Worm (Caenorhabditis elegans) whole organism, L1 larva: ENCODE measurements around the gene dnj-23.
A peak's percentile ranks its signal among the peaks of the same experiment; 100 is the strongest.

Experiments used
- C04F5.9 ChIP-seq: sonication (generic microtip); optimal IDR thresholded peaks from 2 replicates; lab custom pipeline; 2016; ENCODE audit warnings: missing genetic modification characterization, missing compliant biosample characterization
- C16A3.4 ChIP-seq: fragments of 150-350 bp; optimal IDR thresholded peaks from 2 replicates; lab custom pipeline; 2014; ENCODE audit warnings: missing biosample characterization, missing genetic modification characterization
- C34B4.2 ChIP-seq: sonication (generic microtip); optimal IDR thresholded peaks from 2 replicates; lab custom pipeline; 2017; ENCODE audit warnings: mild to moderate bottlenecking, missing genetic modification characterization, missing compliant biosample characterization
- F16B12.6 ChIP-seq: fragments of 150-350 bp; optimal IDR thresholded peaks from 2 replicates; lab custom pipeline; 2014; ENCODE audit warnings: missing biosample characterization, missing genetic modification characterization
- aha-1 ChIP-seq: fragments of 150-350 bp; optimal IDR thresholded peaks from 2 replicates; lab custom pipeline; 2014; ENCODE audit warnings: missing biosample characterization, missing genetic modification characterization
- alr-1 ChIP-seq: fragments of 200-800 bp; sonication (Bioruptor generic); optimal IDR thresholded peaks from 2 replicates; lab custom pipeline; 2018; ENCODE audit warnings: borderline replicate concordance, mild to moderate bottlenecking, missing genetic modification characterization, missing compliant biosample characterization
- aly-2 ChIP-seq: fragments of 150-350 bp; optimal IDR thresholded peaks from 2 replicates; lab custom pipeline; 2014; ENCODE audit warnings: missing biosample characterization, missing genetic modification characterization
- ama-1 ChIP-seq: fragments of 150-350 bp; optimal IDR thresholded peaks from 2 replicates; lab custom pipeline; 2014
- blmp-1 ChIP-seq: fragments of 150-350 bp; optimal IDR thresholded peaks from 2 replicates; lab custom pipeline; 2014; ENCODE audit warnings: missing biosample characterization, missing genetic modification characterization
- ceh-8 ChIP-seq: fragments of 200-800 bp; sonication (Bioruptor generic); optimal IDR thresholded peaks from 2 replicates; lab custom pipeline; 2018; ENCODE audit warnings: mild to moderate bottlenecking, missing genetic modification characterization, moderate library complexity, missing compliant biosample characterization
- ceh-82 ChIP-seq, 3 experiments: fragments of 150-350 bp in 1 of 3; sonication (generic microtip) in 2 of 3; optimal IDR thresholded peaks; 2 replicates each; lab custom pipeline; 2014 to 2017; ENCODE audit warnings: missing biosample characterization in 3 of 3, missing genetic modification characterization in 3 of 3
- ces-1 ChIP-seq: fragments of 150-350 bp; optimal IDR thresholded peaks from 2 replicates; lab custom pipeline; 2014; ENCODE audit warnings: missing biosample characterization, missing genetic modification reagents, missing genetic modification characterization
- dpl-1 ChIP-seq, 3 experiments: fragments of 150-350 bp in 2 of 3; sonication (generic microtip) in 1 of 3; optimal IDR thresholded peaks; 2 replicates each; lab custom pipeline; 2014 to 2017; ENCODE audit warnings: missing biosample characterization in 3 of 3, missing genetic modification characterization in 3 of 3, missing genetic modification reagents in 3 of 3
- dsc-1 ChIP-seq: sonication (generic microtip); optimal IDR thresholded peaks from 2 replicates; lab custom pipeline; 2016; ENCODE audit warnings: mild to moderate bottlenecking, missing genetic modification characterization, missing compliant biosample characterization
- egl-13 ChIP-seq: sonication (generic microtip); optimal IDR thresholded peaks from 2 replicates; lab custom pipeline; 2016; ENCODE audit warnings: missing genotype, missing genetic modification reagents, missing genetic modification characterization, missing compliant biosample characterization
- elt-3 ChIP-seq, 6 experiments: fragments of 150-350 bp in 1 of 6; sonication (generic microtip); optimal IDR thresholded peaks; 2 replicates each; lab custom pipeline; 2017 to 2018; ENCODE audit warnings: missing biosample characterization in 6 of 6, missing genetic modification characterization in 6 of 6, inconsistent platforms in 1 of 6
- fkh-10 ChIP-seq: sonication (generic microtip); optimal IDR thresholded peaks from 2 replicates; lab custom pipeline; 2017; ENCODE audit warnings: missing biosample characterization, missing genetic modification reagents, missing genetic modification characterization
- fos-1 ChIP-seq: fragments of 150-350 bp; optimal IDR thresholded peaks from 2 replicates; lab custom pipeline; 2014; ENCODE audit warnings: missing biosample characterization, missing genetic modification characterization
- grh-1 ChIP-seq: fragments of 200-800 bp; sonication (Bioruptor generic); IDR thresholded peaks from 2 replicates; pipeline ENCODE4 v1.3.6; 2022; ENCODE audit warnings: missing genetic modification reagents, missing genetic modification characterization, missing compliant biosample characterization
- hlh-17 ChIP-seq: fragments of 200-800 bp; sonication (Bioruptor generic); optimal IDR thresholded peaks from 2 replicates; lab custom pipeline; 2018; ENCODE audit warnings: missing genetic modification characterization, mild to moderate bottlenecking, missing compliant biosample characterization, moderate library complexity, borderline replicate concordance
- hlh-4 ChIP-seq: sonication (generic microtip); optimal IDR thresholded peaks from 2 replicates; lab custom pipeline; 2016; ENCODE audit warnings: mild to moderate bottlenecking, missing genetic modification characterization, missing compliant biosample characterization
- hpl-2 ChIP-seq: fragments of 150-350 bp; optimal IDR thresholded peaks from 2 replicates; lab custom pipeline; 2014; ENCODE audit warnings: missing biosample characterization, missing genetic modification reagents, missing genetic modification characterization
- irx-1 ChIP-seq: sonication (generic microtip); optimal IDR thresholded peaks from 2 replicates; lab custom pipeline; 2016; ENCODE audit warnings: missing genetic modification characterization, missing compliant biosample characterization
- jun-1 ChIP-seq: fragments of 150-350 bp; optimal IDR thresholded peaks from 2 replicates; lab custom pipeline; 2014; ENCODE audit warnings: missing biosample characterization, missing genetic modification reagents, missing genetic modification characterization
- lin-15B ChIP-seq: fragments of 150-350 bp; sonication (generic microtip); optimal IDR thresholded peaks from 3 replicates; lab custom pipeline; 2014; ENCODE audit warnings: missing biosample characterization, missing genetic modification characterization
- lin-35 ChIP-seq, 2 experiments: fragments of 150-350 bp; optimal IDR thresholded peaks; 2 replicates each; lab custom pipeline; 2014; ENCODE audit warnings: missing biosample characterization in 2 of 2, missing genetic modification characterization in 2 of 2, missing genetic modification reagents in 2 of 2
- lin-39 ChIP-seq: fragments of 150-350 bp; optimal IDR thresholded peaks from 2 replicates; lab custom pipeline; 2014; ENCODE audit warnings: missing biosample characterization, missing genetic modification reagents, missing genetic modification characterization
- lsy-2 ChIP-seq, 2 experiments: fragments of 150-350 bp; optimal IDR thresholded peaks; 2 replicates each; lab custom pipeline; 2014; ENCODE audit warnings: missing biosample characterization in 2 of 2, missing genetic modification characterization in 2 of 2
- mdl-1 ChIP-seq, 2 experiments: fragments of 150-350 bp; optimal IDR thresholded peaks; 2 replicates each; lab custom pipeline; 2014 to 2017; ENCODE audit warnings: missing biosample characterization in 2 of 2, missing genetic modification characterization in 2 of 2, inconsistent platforms in 1 of 2
- mep-1 ChIP-seq: fragments of 150-350 bp; optimal IDR thresholded peaks from 2 replicates; lab custom pipeline; 2014; ENCODE audit warnings: missing biosample characterization, missing genetic modification characterization
- nhr-11 ChIP-seq: fragments of 150-350 bp; optimal IDR thresholded peaks from 2 replicates; lab custom pipeline; 2014; ENCODE audit warnings: missing biosample characterization, missing genetic modification characterization
- nhr-20 ChIP-seq: sonication (generic microtip); optimal IDR thresholded peaks from 2 replicates; lab custom pipeline; 2016; ENCODE audit warnings: mild to moderate bottlenecking, missing genetic modification characterization, missing compliant biosample characterization
- nhr-28 ChIP-seq: fragments of 150-350 bp; optimal IDR thresholded peaks from 2 replicates; lab custom pipeline; 2014; ENCODE audit warnings: missing biosample characterization, missing genetic modification characterization
- nhr-71 ChIP-seq: sonication (generic microtip); optimal IDR thresholded peaks from 2 replicates; lab custom pipeline; 2016; ENCODE audit warnings: mild to moderate bottlenecking, missing genetic modification characterization, moderate library complexity, missing compliant biosample characterization
- nhr-76 ChIP-seq: sonication (generic microtip); optimal IDR thresholded peaks from 2 replicates; lab custom pipeline; 2017; ENCODE audit warnings: missing biosample characterization, missing genetic modification characterization
- nhr-84 ChIP-seq: sonication (generic microtip); optimal IDR thresholded peaks from 2 replicates; lab custom pipeline; 2017; ENCODE audit warnings: missing biosample characterization, missing genetic modification characterization
- nhr-85 ChIP-seq: sonication (generic microtip); peaks from one replicate; lab custom pipeline; 2016; ENCODE audit warnings: missing genetic modification characterization, inconsistent platforms, missing compliant biosample characterization
- nhr-90 ChIP-seq: sonication (generic microtip); optimal IDR thresholded peaks from 2 replicates; lab custom pipeline; 2016; ENCODE audit warnings: mild to moderate bottlenecking, missing genetic modification characterization, missing compliant biosample characterization; ENCODE audit not compliant: poor library complexity
- snpc-4 ChIP-seq: fragments of 150-350 bp; optimal IDR thresholded peaks from 2 replicates; lab custom pipeline; 2014; ENCODE audit warnings: missing biosample characterization, missing genetic modification characterization
- snu-23 ChIP-seq: sonication (generic microtip); optimal IDR thresholded peaks from 2 replicates; lab custom pipeline; 2016; ENCODE audit warnings: missing genetic modification characterization, missing compliant biosample characterization
- sptf-1 ChIP-seq: fragments of 150-350 bp; optimal IDR thresholded peaks from 2 replicates; lab custom pipeline; 2014; ENCODE audit warnings: missing biosample characterization, missing genetic modification characterization
- sup-37 ChIP-seq: fragments of 200-800 bp; sonication (Bioruptor generic); optimal IDR thresholded peaks from 2 replicates; lab custom pipeline; 2018; ENCODE audit warnings: mild to moderate bottlenecking, missing genetic modification characterization, missing compliant biosample characterization
- swsn-7 ChIP-seq: sonication (generic microtip); optimal IDR thresholded peaks from 2 replicates; lab custom pipeline; 2016; ENCODE audit warnings: missing genetic modification characterization, missing compliant biosample characterization
- tbx-2 ChIP-seq: sonication (generic microtip); optimal IDR thresholded peaks from 2 replicates; lab custom pipeline; 2016; ENCODE audit warnings: missing genetic modification characterization, missing compliant biosample characterization
- tlp-1 ChIP-seq: fragments of 150-350 bp; optimal IDR thresholded peaks from 2 replicates; lab custom pipeline; 2014; ENCODE audit warnings: missing biosample characterization, missing genetic modification characterization
- unc-130 ChIP-seq: fragments of 150-350 bp; optimal IDR thresholded peaks from 2 replicates; lab custom pipeline; 2017; ENCODE audit warnings: missing biosample characterization, missing genetic modification characterization, inconsistent platforms
- unc-30 ChIP-seq: sonication (generic microtip); optimal IDR thresholded peaks from 2 replicates; lab custom pipeline; 2017; ENCODE audit warnings: missing biosample characterization, missing genetic modification characterization
- unc-62 ChIP-seq: fragments of 150-350 bp; optimal IDR thresholded peaks from 2 replicates; lab custom pipeline; 2014; ENCODE audit warnings: missing biosample characterization, missing genetic modification reagents, missing genetic modification characterization
- vab-15 ChIP-seq: sonication (generic microtip); optimal IDR thresholded peaks from 2 replicates; lab custom pipeline; 2017; ENCODE audit warnings: missing genotype, mild to moderate bottlenecking, missing genetic modification characterization, missing compliant biosample characterization
- xbp-1 ChIP-seq: sonication (generic microtip); optimal IDR thresholded peaks from 2 replicates; lab custom pipeline; 2016; ENCODE audit warnings: missing genetic modification characterization, missing compliant biosample characterization
- zag-1 ChIP-seq: fragments of 150-350 bp; optimal IDR thresholded peaks from 2 replicates; lab custom pipeline; 2014; ENCODE audit warnings: missing biosample characterization, missing genetic modification characterization
- zip-4 ChIP-seq: fragments of 200-800 bp; sonication (Bioruptor generic); optimal IDR thresholded peaks from 2 replicates; lab custom pipeline; 2018; ENCODE audit warnings: mild to moderate bottlenecking, missing genetic modification characterization, moderate library complexity, missing compliant biosample characterization
- ztf-11 ChIP-seq, 2 experiments: sonication (generic microtip); optimal IDR thresholded peaks; 2 replicates each; lab custom pipeline; 2016 to 2017; ENCODE audit warnings: missing genetic modification characterization in 2 of 2, missing biosample characterization in 1 of 2, missing compliant biosample characterization in 1 of 2

dnj-23 gene

ce11 chrII:9060332-9060840 is 48.0 kb downstream of the dnj-23 start (continued):
- TF ChIP-seq zag-1 (tag; lab: Kevin White, UChicago) (no peak), blmp-1 (peak; percentile 67), mep-1 (peak; percentile 95), egl-13 (tag; lab: Kevin White, UChicago) (peak; percentile 62), C34B4.2 (no peak), vab-15 (tag; lab: Kevin White, UChicago) (no peak), ceh-82 (tag; optimal IDR thresholded peaks at IDR 0.05; lab: Kevin White, UChicago) (peak; percentile 70 to 97 (median 76)), nhr-84 (tag; lab: Kevin White, UChicago) (no peak), snpc-4 (tag; lab: Kevin White, UChicago) (peak; percentile 58), ama-1 (no peak), C16A3.4 (peak; percentile 94), aly-2 (tag; lab: Kevin White, UChicago) (peak; percentile 52), aha-1 (tag; lab: Kevin White, UChicago) (peak; percentile 14), fos-1 (tag; lab: Kevin White, UChicago) (peak; percentile 88), grh-1 (no peak), lin-35 (GFP tag; optimal IDR thresholded peaks at IDR 0.05; lab: Kevin White, UChicago) (peak; percentile 73 to 86), lin-39 (tag; lab: Kevin White, UChicago) (no peak), sptf-1 (tag; lab: Kevin White, UChicago) (no peak), nhr-11 (no peak), unc-30 (tag; lab: Kevin White, UChicago) (no peak), irx-1 (tag; lab: Kevin White, UChicago) (peak; percentile 31), jun-1 (tag; lab: Kevin White, UChicago) (peak; percentile 94), nhr-20 (tag; lab: Kevin White, UChicago) (peak; percentile 90), ces-1 (no peak), alr-1 (tag; lab: Kevin White, UChicago) (no peak), ceh-8 (GFP tag; lab: Kevin White, UChicago) (no peak), hpl-2 (GFP tag; lab: Kevin White, UChicago) (no peak), unc-62 (GFP tag; lab: Kevin White, UChicago) (no peak), ztf-11 (tag; optimal IDR thresholded peaks at IDR 0.05; lab: Kevin White, UChicago) (peak in 1 of 2 experiments; percentile 83), xbp-1 (tag; lab: Kevin White, UChicago) (peak; percentile 78), lsy-2 (tag; optimal IDR thresholded peaks at IDR 0.05; lab: Kevin White, UChicago) (peak; percentile 77 to 93), nhr-28 (tag; lab: Kevin White, UChicago) (no peak), nhr-71 (tag; lab: Kevin White, UChicago) (peak; percentile 93), mdl-1 (tag; optimal IDR thresholded peaks at IDR 0.05; lab: Kevin White, UChicago) (peak in 1 of 2 experiments; percentile 93), lin-15B (peak; percentile 68), hlh-17 (no peak), zip-4 (GFP tag; lab: Kevin White, UChicago) (peak; percentile 24), sup-37 (no peak), dsc-1 (peak; percentile 59), C04F5.9 (tag; lab: Kevin White, UChicago) (peak; percentile 39), elt-3 (tag; optimal IDR thresholded peaks at IDR 0.05; lab: Kevin White, UChicago) (peak in 5 of 6 experiments; percentile 39 to 83 (median 59)), snu-23 (peak; percentile 95), swsn-7 (tag; lab: Kevin White, UChicago) (peak; percentile 91), dpl-1 (GFP tag; optimal IDR thresholded peaks at IDR 0.05; lab: Kevin White, UChicago) (peak; percentile 53 to 64 (median 55)), unc-130 (tag; lab: Kevin White, UChicago) (peak; percentile 83), nhr-76 (peak; percentile 91), tlp-1 (no peak), fkh-10 (GFP tag; lab: Kevin White, UChicago) (peak; percentile 84), tbx-2 (tag; lab: Kevin White, UChicago) (peak; percentile 86), nhr-85 (tag; lab: Kevin White, UChicago) (peak; percentile 85), F16B12.6 (peak; percentile 62), hlh-4 (tag; lab: Kevin White, UChicago) (no peak), nhr-90 (tag; lab: Kevin White, UChicago) (peak; percentile 78)
